Worm (Caenorhabditis elegans) whole organism, young adult: ENCODE measurements around the gene C13A2.1.

Experiments used
- F10E7.11 ChIP-seq: sonication (generic microtip); optimal IDR thresholded peaks from 2 replicates; lab custom pipeline; 2017; ENCODE audit warnings: mild to moderate bottlenecking, missing genetic modification characterization, moderate library complexity, missing compliant biosample characterization
- F22D6.2 ChIP-seq: sonication (generic microtip); optimal IDR thresholded peaks from 2 replicates; lab custom pipeline; 2016; ENCODE audit warnings: mild to moderate bottlenecking, missing genetic modification characterization, missing compliant biosample characterization
- F52B5.7 ChIP-seq: sonication (generic microtip); optimal IDR thresholded peaks from 2 replicates; lab custom pipeline; 2016; ENCODE audit warnings: mild to moderate bottlenecking, missing genetic modification characterization, missing compliant biosample characterization
- Y53G8AR.9 ChIP-seq: fragments of 200-800 bp; sonication (Bioruptor generic); conservative IDR thresholded peaks from 2 replicates; pipeline ENCODE4 v1.3.6; 2022; ENCODE audit warnings: missing genetic modification reagents, missing genetic modification characterization, missing compliant biosample characterization
- Y56A3A.18 ChIP-seq: fragments of 200-800 bp; sonication (Bioruptor generic); IDR thresholded peaks from 2 replicates; pipeline ENCODE4 v1.3.6; 2022; ENCODE audit warnings: missing genetic modification reagents, missing genetic modification characterization, missing compliant biosample characterization
- ZK185.1 ChIP-seq: sonication (generic microtip); optimal IDR thresholded peaks from 2 replicates; lab custom pipeline; 2016; ENCODE audit warnings: mild to moderate bottlenecking, missing genetic modification characterization, missing compliant biosample characterization; ENCODE audit not compliant: poor library complexity, severe bottlenecking
- akir-1 ChIP-seq: fragments of 200-800 bp; sonication (Bioruptor generic); optimal IDR thresholded peaks from 2 replicates; lab custom pipeline; 2018; ENCODE audit warnings: mild to moderate bottlenecking, missing genetic modification characterization, moderate library complexity, missing compliant biosample characterization
- attf-6 ChIP-seq: fragments of 200-800 bp; sonication (Bioruptor generic); IDR thresholded peaks from 2 replicates; pipeline ENCODE4 v1.3.6; 2022; ENCODE audit warnings: missing genetic modification reagents, missing genetic modification characterization, missing compliant biosample characterization
- ceh-58 ChIP-seq: fragments of 200-800 bp; sonication (Bioruptor generic); IDR thresholded peaks from 2 replicates; pipeline ENCODE4 v1.3.6; 2022; ENCODE audit warnings: missing genetic modification characterization, missing compliant biosample characterization
- chd-7 ChIP-seq: sonication (generic microtip); optimal IDR thresholded peaks from 2 replicates; lab custom pipeline; 2016; ENCODE audit warnings: mild to moderate bottlenecking, missing genetic modification characterization, moderate library complexity, missing compliant biosample characterization
- die-1 ChIP-seq: sonication (generic microtip); optimal IDR thresholded peaks from 2 replicates; lab custom pipeline; 2016; ENCODE audit warnings: missing genotype, mild to moderate bottlenecking, missing genetic modification characterization, missing compliant biosample characterization
- efl-1 ChIP-seq: fragments of 150-350 bp; optimal IDR thresholded peaks from 2 replicates; lab custom pipeline; 2014; ENCODE audit warnings: missing biosample characterization, missing genetic modification reagents, missing genetic modification characterization
- egl-18 ChIP-seq: fragments of 200-800 bp; sonication (Bioruptor generic); IDR thresholded peaks from 2 replicates; pipeline ENCODE4 v1.3.6; 2022; ENCODE audit warnings: missing genetic modification reagents, missing genetic modification characterization, missing compliant biosample characterization
- ets-4 ChIP-seq: fragments of 200-800 bp; sonication (Bioruptor generic); optimal IDR thresholded peaks from 2 replicates; lab custom pipeline; 2018; ENCODE audit warnings: mild to moderate bottlenecking, missing genetic modification characterization, missing compliant biosample characterization
- gei-17 ChIP-seq: fragments of 200-800 bp; sonication (Bioruptor generic); optimal IDR thresholded peaks from 2 replicates; lab custom pipeline; 2018; ENCODE audit warnings: mild to moderate bottlenecking, missing genetic modification characterization, missing compliant biosample characterization
- hlh-26 ChIP-seq: fragments of 200-800 bp; sonication (Bioruptor generic); conservative IDR thresholded peaks from 2 replicates; pipeline ENCODE4 v1.3.6; 2022; ENCODE audit warnings: missing genetic modification reagents, missing genetic modification characterization, missing compliant biosample characterization
- hmg-1.2 ChIP-seq: fragments of 200-800 bp; sonication (Bioruptor generic); IDR thresholded peaks from 2 replicates; pipeline ENCODE4 v1.3.6; 2022; ENCODE audit warnings: missing genetic modification reagents, missing genetic modification characterization, missing compliant biosample characterization
- hmg-20 ChIP-seq: fragments of 200-800 bp; sonication (Bioruptor generic); IDR thresholded peaks from 2 replicates; pipeline ENCODE4 v1.3.6; 2022; ENCODE audit warnings: missing genetic modification reagents, missing genetic modification characterization, missing compliant biosample characterization
- hrde-1 ChIP-seq: sonication (generic microtip); optimal IDR thresholded peaks from 2 replicates; lab custom pipeline; 2016; ENCODE audit warnings: missing genetic modification characterization, mild to moderate bottlenecking, missing compliant biosample characterization, moderate library complexity, missing genotype, missing genetic modification reagents, borderline replicate concordance
- let-526 ChIP-seq: fragments of 200-800 bp; sonication (Bioruptor generic); IDR thresholded peaks from 2 replicates; pipeline ENCODE4 v1.3.6; 2022; ENCODE audit warnings: missing genetic modification reagents, missing genetic modification characterization, missing compliant biosample characterization
- lin-26 ChIP-seq: fragments of 200-800 bp; sonication (Bioruptor generic); IDR thresholded peaks from 2 replicates; pipeline ENCODE4 v1.3.6; 2022; ENCODE audit warnings: missing genetic modification reagents, missing genetic modification characterization, missing compliant biosample characterization
- lir-1 ChIP-seq: fragments of 200-800 bp; sonication (Bioruptor generic); conservative IDR thresholded peaks from 2 replicates; pipeline ENCODE4 v1.3.6; 2022; ENCODE audit warnings: missing genetic modification reagents, missing genetic modification characterization, missing compliant biosample characterization
- madf-3 ChIP-seq: fragments of 200-800 bp; sonication (Bioruptor generic); IDR thresholded peaks from 2 replicates; pipeline ENCODE4 v1.3.6; 2022; ENCODE audit warnings: missing genetic modification reagents, missing genetic modification characterization, missing compliant biosample characterization
- mcd-1 ChIP-seq: fragments of 200-800 bp; sonication (Bioruptor generic); IDR thresholded peaks from 2 replicates; pipeline ENCODE4 v1.3.6; 2022; ENCODE audit warnings: missing genetic modification reagents, missing genetic modification characterization, missing compliant biosample characterization
- pha-4 ChIP-seq: fragments of 150-350 bp; sonication (generic microtip); optimal IDR thresholded peaks from 2 replicates; lab custom pipeline; 2014; ENCODE audit warnings: missing biosample characterization, missing genetic modification reagents, missing genetic modification characterization
- sdz-38 ChIP-seq: sonication (generic microtip); optimal IDR thresholded peaks from 2 replicates; lab custom pipeline; 2016; ENCODE audit warnings: missing genotype, missing genetic modification characterization, missing compliant biosample characterization
- sea-2 ChIP-seq: fragments of 200-800 bp; sonication (Bioruptor generic); IDR thresholded peaks from 2 replicates; pipeline ENCODE4 v1.3.6; 2022; ENCODE audit warnings: missing genetic modification characterization, missing compliant biosample characterization
- snpc-1.1 ChIP-seq: sonication (generic microtip); optimal IDR thresholded peaks from 2 replicates; lab custom pipeline; 2017; ENCODE audit warnings: missing genetic modification characterization, mild to moderate bottlenecking, missing compliant biosample characterization, antibody characterized with exemption, moderate library complexity, missing genotype, missing genetic modification reagents; ENCODE audit not compliant: insufficient read depth
- somi-1 ChIP-seq: fragments of 200-800 bp; sonication (Bioruptor generic); optimal IDR thresholded peaks from 2 replicates; lab custom pipeline; 2018; ENCODE audit warnings: mild to moderate bottlenecking, missing genetic modification characterization, missing compliant biosample characterization
- tbp1 ChIP-seq: fragments of 200-800 bp; sonication (Bioruptor generic); optimal IDR thresholded peaks from 2 replicates; lab custom pipeline; 2018; ENCODE audit warnings: mild to moderate bottlenecking, missing genetic modification characterization, missing compliant biosample characterization
- tbx-9 ChIP-seq: sonication (generic microtip); optimal IDR thresholded peaks from 2 replicates; lab custom pipeline; 2016; ENCODE audit warnings: borderline replicate concordance, missing genetic modification characterization, inconsistent platforms, missing compliant biosample characterization
- tlf-1 ChIP-seq: fragments of 200-800 bp; sonication (Bioruptor generic); optimal IDR thresholded peaks from 2 replicates; lab custom pipeline; 2018; ENCODE audit warnings: mild to moderate bottlenecking, missing genetic modification characterization, missing compliant biosample characterization
- unc-130 ChIP-seq: sonication (generic microtip); optimal IDR thresholded peaks from 2 replicates; lab custom pipeline; 2016; ENCODE audit warnings: missing genetic modification reagents, missing genetic modification characterization, missing compliant biosample characterization
- zfh-2 ChIP-seq: fragments of 200-800 bp; sonication (Bioruptor generic); conservative IDR thresholded peaks from 2 replicates; pipeline ENCODE4 v1.3.6; 2022; ENCODE audit warnings: missing genetic modification reagents, missing genetic modification characterization, missing compliant biosample characterization
- zim-3 ChIP-seq: sonication (generic microtip); optimal IDR thresholded peaks from 2 replicates; lab custom pipeline; 2017; ENCODE audit warnings: mild to moderate bottlenecking, missing genetic modification characterization, moderate library complexity, missing compliant biosample characterization
- ztf-28 ChIP-seq: fragments of 200-800 bp; sonication (Bioruptor generic); IDR thresholded peaks from 2 replicates; pipeline ENCODE4 v1.3.6; 2022; ENCODE audit warnings: missing genetic modification reagents, missing genetic modification characterization, missing compliant biosample characterization

The C13A2.1 gene

ce11 chrV:7326928-7327327, 38.1 kb downstream of the C13A2.1 start, which contains the start of gene F10G2.4:
Gene F10G2.4, plus strand, starts transcription at chrV:7327228.
- no peak for TF ChIP-seq ZK185.1 (tag; lab: Kevin White, UChicago)
- TF ChIP-seq efl-1 (GFP tag; lab: Kevin White, UChicago), result no peak
- TF ChIP-seq pha-4 (tag; lab: Kevin White, UChicago), result no peak
- TF ChIP-seq lin-26 (GFP tag; lab: Robert Waterston, UW), result no peak
- no peak for TF ChIP-seq hmg-20 (GFP tag; lab: Robert Waterston, UW)
- no peak for TF ChIP-seq zim-3
- TF ChIP-seq mcd-1 (GFP tag; lab: Robert Waterston, UW), result no peak
- TF ChIP-seq gei-17, result no peak
- TF ChIP-seq let-526, result no peak
- TF ChIP-seq tbx-9 (tag; lab: Kevin White, UChicago), result no peak
- no peak for TF ChIP-seq sdz-38 (tag; lab: Kevin White, UChicago)
- no peak for TF ChIP-seq snpc-1.1 (tag; lab: Kevin White, UChicago)
- no peak for TF ChIP-seq ztf-28 (GFP tag; lab: Robert Waterston, UW)
- TF ChIP-seq die-1 (tag; lab: Kevin White, UChicago), result no peak
- TF ChIP-seq lir-1 (GFP tag; lab: Robert Waterston, UW), result no peak
- TF ChIP-seq tlf-1 (GFP tag; lab: Kevin White, UChicago), result no peak
- no peak for TF ChIP-seq F22D6.2 (tag; lab: Kevin White, UChicago)
- TF ChIP-seq ets-4 (GFP tag; lab: Kevin White, UChicago), result no peak
- TF ChIP-seq Y56A3A.18 (GFP tag; lab: Robert Waterston, UW), result no peak

DNA sequence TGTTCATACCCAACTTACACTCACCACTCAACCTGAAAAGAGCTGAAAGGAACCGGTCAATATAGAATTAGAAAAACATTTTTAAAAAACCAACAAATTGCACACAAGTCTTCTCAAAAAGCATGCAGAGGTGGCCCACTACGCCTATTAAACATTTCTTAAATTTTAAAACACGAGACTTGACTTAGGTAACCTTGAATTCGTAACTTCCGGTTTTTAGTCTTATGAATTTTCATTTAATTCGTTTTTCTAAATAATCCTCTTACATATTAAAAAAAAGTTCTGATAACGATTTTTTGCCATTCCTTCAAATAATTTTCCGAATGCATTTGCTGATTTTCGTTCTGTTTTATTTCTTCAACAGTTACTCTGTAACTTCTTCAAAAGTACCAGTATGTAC, 39.3 kb downstream of the C13A2.1 start, which contains the start of gene clec-7:
Gene clec-7, plus strand, starts transcription at position 301 of the 400 bp plus-strand sequence.
- TF ChIP-seq somi-1, result no peak
- TF ChIP-seq snpc-1.1 (tag; lab: Kevin White, UChicago), result no peak
- no peak for TF ChIP-seq tbp1
- no peak for TF ChIP-seq unc-130 (GFP tag; lab: Kevin White, UChicago)
- TF ChIP-seq hmg-1.2, result no peak
- no peak for TF ChIP-seq hlh-26 (GFP tag; lab: Robert Waterston, UW)
- no peak for TF ChIP-seq chd-7 (tag; lab: Kevin White, UChicago)
- no peak for TF ChIP-seq sea-2 (GFP tag; lab: Robert Waterston, UW)
- TF ChIP-seq ceh-58 (GFP tag; lab: Robert Waterston, UW), result no peak
- no peak for TF ChIP-seq akir-1 (GFP tag; lab: Kevin White, UChicago)
- TF ChIP-seq die-1 (tag; lab: Kevin White, UChicago), result no peak
- TF ChIP-seq F52B5.7 (tag; lab: Kevin White, UChicago), result no peak
- TF ChIP-seq F10E7.11 (tag; lab: Kevin White, UChicago), result no peak
- no peak for TF ChIP-seq zfh-2
- no peak for TF ChIP-seq Y53G8AR.9 (GFP tag; lab: Robert Waterston, UW)
- TF ChIP-seq hrde-1 (tag; lab: Kevin White, UChicago), result no peak

ce11 chrV:7330868-7331267, 42.1 kb downstream of the C13A2.1 start, which contains the start of gene F10G2.2:
Gene F10G2.2, plus strand, starts transcription at chrV:7331168.
- TF ChIP-seq egl-18 (GFP tag; lab: Robert Waterston, UW), result no peak
- TF ChIP-seq attf-6 (GFP tag; lab: Robert Waterston, UW), result no peak
- TF ChIP-seq madf-3, result no peak
- no peak for TF ChIP-seq sea-2 (GFP tag; lab: Robert Waterston, UW)
